Worm (Caenorhabditis elegans) whole organism, L2 larva: ENCODE measurements around the gene fbxb-88.

Experiments used
- C34F6.9 ChIP-seq: fragments of 150-350 bp; optimal IDR thresholded peaks from 2 replicates; lab custom pipeline; 2014; ENCODE audit warnings: missing biosample characterization, missing genetic modification characterization
- F13H6.1 ChIP-seq: sonication (generic microtip); optimal IDR thresholded peaks from 2 replicates; lab custom pipeline; 2016; ENCODE audit warnings: missing genetic modification characterization, missing compliant biosample characterization
- R02D3.7 ChIP-seq: fragments of 150-350 bp; optimal IDR thresholded peaks from 2 replicates; lab custom pipeline; 2014; ENCODE audit warnings: missing biosample characterization, missing genetic modification characterization
- alr-1 ChIP-seq: fragments of 150-350 bp; optimal IDR thresholded peaks from 2 replicates; lab custom pipeline; 2014; ENCODE audit warnings: missing biosample characterization, missing genetic modification characterization
- ama-1 ChIP-seq: fragments of 150-350 bp; optimal IDR thresholded peaks from 2 replicates; lab custom pipeline; 2018; ENCODE audit warnings: inconsistent platforms
- crh-2 ChIP-seq: sonication (generic microtip); optimal IDR thresholded peaks from 2 replicates; lab custom pipeline; 2017; ENCODE audit warnings: missing biosample characterization, missing genetic modification characterization
- dmd-4 ChIP-seq: sonication (generic microtip); optimal IDR thresholded peaks from 2 replicates; lab custom pipeline; 2017; ENCODE audit warnings: missing biosample characterization, missing genetic modification characterization
- egl-27 ChIP-seq: sonication (generic microtip); optimal IDR thresholded peaks from 3 replicates; lab custom pipeline; 2017; ENCODE audit warnings: missing biosample characterization, missing genetic modification reagents, missing genetic modification characterization
- fos-1 ChIP-seq: fragments of 150-350 bp; optimal IDR thresholded peaks from 2 replicates; lab custom pipeline; 2014; ENCODE audit warnings: missing biosample characterization, missing genetic modification characterization
- gmeb-1 ChIP-seq: fragments of 150-350 bp; optimal IDR thresholded peaks from 2 replicates; lab custom pipeline; 2014; ENCODE audit warnings: missing biosample characterization, missing genetic modification characterization
- lin-11 ChIP-seq: fragments of 150-350 bp; sonication (generic microtip); optimal IDR thresholded peaks from 2 replicates; lab custom pipeline; 2014; ENCODE audit warnings: missing biosample characterization, missing genetic modification characterization, inconsistent platforms, mixed read lengths
- lin-13 ChIP-seq: fragments of 150-350 bp; optimal IDR thresholded peaks from 2 replicates; lab custom pipeline; 2014; ENCODE audit warnings: missing biosample characterization, missing genetic modification reagents, missing genetic modification characterization
- lsy-2 ChIP-seq, 2 experiments: fragments of 150-350 bp in 1 of 2; sonication (generic microtip) in 1 of 2; optimal IDR thresholded peaks; 2 replicates each; lab custom pipeline; 2014 to 2017; ENCODE audit warnings: missing biosample characterization in 2 of 2, missing genetic modification characterization in 2 of 2
- mab-5 ChIP-seq: fragments of 150-350 bp; optimal IDR thresholded peaks from 2 replicates; lab custom pipeline; 2014; ENCODE audit warnings: missing biosample characterization, missing genetic modification characterization
- mdl-1 ChIP-seq, 2 experiments: fragments of 150-350 bp in 1 of 2; sonication (generic microtip) in 1 of 2; optimal IDR thresholded peaks; 2 replicates each; lab custom pipeline; 2017; ENCODE audit warnings: missing biosample characterization in 2 of 2, missing genetic modification characterization in 2 of 2
- nhr-10 ChIP-seq: sonication (generic microtip); optimal IDR thresholded peaks from 2 replicates; lab custom pipeline; 2017; ENCODE audit warnings: missing biosample characterization, missing genetic modification characterization
- nhr-11 ChIP-seq: fragments of 150-350 bp; optimal IDR thresholded peaks from 2 replicates; lab custom pipeline; 2014; ENCODE audit warnings: missing biosample characterization, missing genetic modification characterization
- nhr-12 ChIP-seq: fragments of 150-350 bp; optimal IDR thresholded peaks from 2 replicates; lab custom pipeline; 2014; ENCODE audit warnings: missing biosample characterization, missing genetic modification characterization
- nhr-129 ChIP-seq: fragments of 150-350 bp; optimal IDR thresholded peaks from 2 replicates; lab custom pipeline; 2014; ENCODE audit warnings: missing biosample characterization, missing genetic modification characterization
- nhr-21 ChIP-seq: fragments of 150-350 bp; optimal IDR thresholded peaks from 2 replicates; lab custom pipeline; 2014; ENCODE audit warnings: missing biosample characterization, missing genetic modification characterization
- nhr-237 ChIP-seq: fragments of 150-350 bp; optimal IDR thresholded peaks from 2 replicates; lab custom pipeline; 2014; ENCODE audit warnings: missing biosample characterization, missing genetic modification characterization
- nhr-25 ChIP-seq: fragments of 150-350 bp; sonication (generic microtip); optimal IDR thresholded peaks from 3 replicates; lab custom pipeline; 2014; ENCODE audit warnings: missing biosample characterization, missing genetic modification characterization
- nhr-6 ChIP-seq: fragments of 150-350 bp; optimal IDR thresholded peaks from 2 replicates; lab custom pipeline; 2014; ENCODE audit warnings: missing biosample characterization, missing genetic modification characterization
- nhr-77 ChIP-seq: fragments of 150-350 bp; optimal IDR thresholded peaks from 2 replicates; lab custom pipeline; 2014; ENCODE audit warnings: missing biosample characterization, missing genetic modification characterization
- peb-1 ChIP-seq: fragments of 150-350 bp; optimal IDR thresholded peaks from 2 replicates; lab custom pipeline; 2014; ENCODE audit warnings: missing biosample characterization, missing genetic modification characterization
- sem-4 ChIP-seq: fragments of 150-350 bp; optimal IDR thresholded peaks from 2 replicates; lab custom pipeline; 2014; ENCODE audit warnings: missing biosample characterization, missing genetic modification reagents, missing genetic modification characterization
- skn-1 ChIP-seq: sonication (generic microtip); optimal IDR thresholded peaks from 2 replicates; lab custom pipeline; 2017; ENCODE audit warnings: missing biosample characterization, missing genetic modification characterization
- sma-9 ChIP-seq, 2 experiments: fragments of 150-350 bp in 1 of 2; sonication (generic microtip) in 1 of 2; optimal IDR thresholded peaks; 2 replicates each; lab custom pipeline; 2014 to 2016; ENCODE audit warnings: missing genetic modification characterization in 2 of 2, mild to moderate bottlenecking in 1 of 2, missing biosample characterization in 1 of 2, missing compliant biosample characterization in 1 of 2, missing genetic modification reagents in 1 of 2, moderate library complexity in 1 of 2
- snpc-4 ChIP-seq: fragments of 150-350 bp; optimal IDR thresholded peaks from 2 replicates; lab custom pipeline; 2014; ENCODE audit warnings: missing biosample characterization, missing genetic modification characterization
- unc-55 ChIP-seq: fragments of 150-350 bp; sonication (generic microtip); optimal IDR thresholded peaks from 3 replicates; lab custom pipeline; 2014; ENCODE audit warnings: missing biosample characterization, missing genetic modification reagents, missing genetic modification characterization
- ztf-11 ChIP-seq: sonication (generic microtip); optimal IDR thresholded peaks from 2 replicates; lab custom pipeline; 2017; ENCODE audit warnings: missing biosample characterization, missing genetic modification characterization
- ztf-4 ChIP-seq: fragments of 150-350 bp; optimal IDR thresholded peaks from 2 replicates; lab custom pipeline; 2014; ENCODE audit warnings: missing biosample characterization, missing genetic modification characterization

The fbxb-88 gene

ce11 chrII:4858906-4859411, 31.3 kb upstream of the fbxb-88 start:
- TF ChIP-seq ama-1 (lab: Kevin White, UChicago): peak; percentile 59
- TF ChIP-seq skn-1 (tag; lab: Kevin White, UChicago): no peak
- peak; percentile 35 for TF ChIP-seq ztf-4

- TF ChIP-seq R02D3.7 (no peak), ama-1 (lab: Kevin White, UChicago) (peak; percentile 68), mab-5 (tag; lab: Kevin White, UChicago) (no peak), egl-27 (tag; lab: Kevin White, UChicago) (no peak), nhr-6 (tag; lab: Kevin White, UChicago) (no peak), nhr-237 (tag; lab: Kevin White, UChicago) (no peak), F13H6.1 (tag; lab: Kevin White, UChicago) (no peak), dmd-4 (no peak), ztf-11 (no peak), lin-11 (tag; lab: Kevin White, UChicago) (no peak), sma-9 (GFP tag; optimal IDR thresholded peaks at IDR 0.05; lab: Kevin White, UChicago) (no peak), sma-9 (tag; optimal IDR thresholded peaks at IDR 0.05; lab: Kevin White, UChicago) (no peak), ztf-4 (peak; percentile 33), nhr-25 (tag; lab: Kevin White, UChicago) (no peak), nhr-11 (tag; lab: Kevin White, UChicago) (no peak)
These were observed 30.2 kb upstream of the fbxb-88 start, which contains the start of gene F11G11.5 for ce11 chrII:4857873-4858364. Gene F11G11.5, plus strand, starts transcription at chrII:4857923.

DNA sequence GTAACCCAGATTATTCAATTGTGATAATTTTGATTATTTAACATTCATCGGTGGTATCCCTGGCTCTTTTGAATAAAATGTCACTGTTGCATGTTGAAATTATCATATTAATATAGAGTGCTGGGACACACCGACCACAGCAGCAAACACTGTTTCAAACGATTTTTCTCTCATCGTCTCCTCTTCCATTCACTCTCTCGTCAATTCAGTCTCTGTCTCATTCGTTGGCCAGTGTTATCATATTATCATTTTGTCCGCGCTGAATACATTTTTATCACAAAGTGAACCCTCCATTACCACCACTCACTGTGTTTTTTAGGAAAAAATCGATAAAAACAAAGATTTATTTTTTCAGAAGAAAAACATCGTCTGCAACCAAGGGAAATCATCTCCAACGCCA, 29.4 kb upstream of the fbxb-88 start:
- no peak for TF ChIP-seq nhr-237 (tag; lab: Kevin White, UChicago)
- TF ChIP-seq crh-2 (tag; lab: Kevin White, UChicago): peak; percentile 32
- TF ChIP-seq fos-1 (tag; lab: Kevin White, UChicago): peak; percentile 94
- TF ChIP-seq sma-9 (GFP tag; optimal IDR thresholded peaks at IDR 0.05; lab: Kevin White, UChicago): peak; percentile 18
- no peak for TF ChIP-seq sma-9 (tag; optimal IDR thresholded peaks at IDR 0.05; lab: Kevin White, UChicago)
- peak; percentile 17 for TF ChIP-seq nhr-129

ce11 chrII:4856113-4856512, 28.4 kb upstream of the fbxb-88 start:
- TF ChIP-seq nhr-6 (tag; lab: Kevin White, UChicago) (no peak), skn-1 (tag; lab: Kevin White, UChicago) (peak; percentile 1), crh-2 (tag; lab: Kevin White, UChicago) (peak; percentile 4), nhr-21 (peak; percentile 58), nhr-12 (tag; lab: Kevin White, UChicago) (no peak), fos-1 (tag; lab: Kevin White, UChicago) (no peak), nhr-77 (tag; lab: Kevin White, UChicago) (no peak), lin-13 (no peak), sem-4 (tag; lab: Kevin White, UChicago) (no peak), snpc-4 (tag; lab: Kevin White, UChicago) (no peak), R02D3.7 (no peak), nhr-237 (tag; lab: Kevin White, UChicago) (no peak), nhr-10 (tag; lab: Kevin White, UChicago) (no peak), sma-9 (GFP tag; optimal IDR thresholded peaks at IDR 0.05; lab: Kevin White, UChicago) (peak; percentile 32), sma-9 (tag; optimal IDR thresholded peaks at IDR 0.05; lab: Kevin White, UChicago) (no peak), nhr-25 (tag; lab: Kevin White, UChicago) (peak; percentile 73), C34F6.9 (peak; percentile 54), lsy-2 (tag; optimal IDR thresholded peaks at IDR 0.05; lab: Kevin White, UChicago) (peak in 1 of 2 experiments; percentile 52), nhr-129 (peak; percentile 13), alr-1 (tag; lab: Kevin White, UChicago) (no peak), gmeb-1 (peak; percentile 11), unc-55 (GFP tag; lab: Kevin White, UChicago) (peak; percentile 6), peb-1 (tag; lab: Kevin White, UChicago) (no peak), mdl-1 (tag; optimal IDR thresholded peaks at IDR 0.05; lab: Kevin White, UChicago) (no peak)

ce11 chrII:4855489-4855888, 27.8 kb upstream of the fbxb-88 start:
- TF ChIP-seq C34F6.9 (peak; percentile 15), lsy-2 (tag; optimal IDR thresholded peaks at IDR 0.05; lab: Kevin White, UChicago) (peak; percentile 2 to 24), lin-11 (tag; lab: Kevin White, UChicago) (no peak), sma-9 (GFP tag; optimal IDR thresholded peaks at IDR 0.05; lab: Kevin White, UChicago) (peak; percentile 49), sma-9 (tag; optimal IDR thresholded peaks at IDR 0.05; lab: Kevin White, UChicago) (no peak)
